Worm (Caenorhabditis elegans): ENCODE results near the gene F09G8.7.

DNA sequence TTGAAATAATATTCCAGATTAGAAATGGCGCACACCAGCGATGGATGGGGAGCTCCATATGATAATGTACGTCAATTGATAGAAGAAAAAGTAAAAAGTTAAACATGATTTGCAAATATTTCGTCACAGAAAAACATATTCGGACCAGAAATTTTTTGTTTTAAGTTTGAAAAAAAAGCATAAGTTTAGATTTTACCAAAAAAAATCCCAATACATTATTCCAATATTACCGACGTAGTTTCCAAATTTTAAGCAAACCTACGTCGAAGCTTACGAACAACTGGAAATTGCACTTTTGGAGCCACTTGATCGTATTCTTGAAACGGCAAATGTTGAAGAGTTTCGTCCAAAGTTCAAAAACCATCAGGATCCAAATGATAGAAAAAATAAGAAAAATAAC is 35.5 kb downstream of the F09G8.7 start, which contains the start of gene henn-1:
- TF ChIP-seq dao-5 (tag; optimal IDR thresholded peaks at IDR 0.05) (no peak), W03F9.2 (tag; optimal IDR thresholded peaks at IDR 0.05) (no peak)
